Worm (Caenorhabditis elegans): ENCODE data around the gene ztf-20.

ztf-20 gene

ce11 chrV:18998045-18998444 lies 38.1 kb upstream of the ztf-20 start, which contains the start of gene tgt-2:
tgt-2 (plus strand) TSS chrV:18998345.
- no peak for TF ChIP-seq jun-1 (tag; optimal IDR thresholded peaks at IDR 0.05)
- TF ChIP-seq spr-1 (tag; optimal IDR thresholded peaks at IDR 0.05) = no peak
- no peak for TF ChIP-seq nhr-25 (tag; optimal IDR thresholded peaks at IDR 0.05; ENCODE audit: borderline replicate concordance, insufficient read depth)
- no peak for TF ChIP-seq nhr-28 (tag; optimal IDR thresholded peaks at IDR 0.05)
- TF ChIP-seq dmd-8 (GFP tag; IDR thresholded peaks at IDR 0.05) = no peak
- no peak for TF ChIP-seq hlh-30 (tag; optimal IDR thresholded peaks at IDR 0.05; ENCODE audit: insufficient read depth)
- no peak for TF ChIP-seq lin-39 (tag; optimal IDR thresholded peaks at IDR 0.05)

DNA sequence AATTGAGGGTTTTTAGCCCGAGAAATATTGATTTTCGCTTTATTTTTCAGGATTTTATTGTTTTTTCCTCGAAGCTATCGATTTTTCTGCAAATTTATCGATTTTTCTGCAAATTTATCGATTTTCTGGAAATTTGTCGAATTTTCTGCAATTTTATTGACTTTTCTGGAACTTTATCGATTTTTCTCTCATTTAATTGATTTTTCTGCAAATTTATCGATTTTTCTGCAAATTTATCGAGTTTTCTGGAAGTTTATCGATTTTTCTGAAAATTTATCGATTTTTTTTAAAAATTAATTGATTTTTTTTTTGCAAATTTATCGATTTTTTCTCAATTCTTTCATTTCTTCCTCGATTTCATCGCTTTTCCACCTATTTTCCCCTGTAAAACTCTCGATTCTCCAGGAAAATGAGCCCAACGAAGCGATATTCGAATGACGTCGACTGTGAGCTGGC lies 33.6 kb upstream of the ztf-20 start, which contains the start of gene gtf-2F2:
TSS of gene gtf-2F2 (plus strand) at position 406 of the 456 bp plus-strand sequence.
- peak; percentile 79 for TF ChIP-seq aha-1 (tag)
- TF ChIP-seq gei-8 (GFP tag; optimal IDR thresholded peaks at IDR 0.05) = no peak
- no peak for TF ChIP-seq lin-38 (GFP tag; IDR thresholded peaks at IDR 0.05)
- peak; percentile 91 for TF ChIP-seq ceh-28 (tag; optimal IDR thresholded peaks at IDR 0.05)

DNA sequence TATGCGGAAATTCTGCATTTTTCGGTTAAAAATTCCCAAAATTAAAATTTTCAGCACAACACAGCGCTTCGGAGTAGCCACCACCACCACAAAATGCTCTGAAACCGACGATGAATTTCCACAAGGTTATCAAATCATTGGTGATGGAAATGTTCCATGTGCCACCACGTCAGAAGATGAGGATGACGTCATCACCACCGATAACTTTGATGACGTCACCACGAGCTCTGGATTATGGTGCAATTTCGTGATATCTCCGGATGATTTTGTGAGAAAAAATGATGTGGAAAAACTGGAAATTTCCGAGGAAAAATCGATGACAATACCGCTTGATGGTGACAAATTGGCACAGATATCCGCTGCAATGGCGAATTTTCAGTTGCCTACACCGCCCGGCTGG lies 33.0 kb upstream of the ztf-20 start:
- TF ChIP-seq F44E2.7 (GFP tag; IDR thresholded peaks at IDR 0.05) = no peak
- TF ChIP-seq ceh-44 (GFP tag; IDR thresholded peaks at IDR 0.05) = no peak
- no peak for TF ChIP-seq ceh-62 (tag; optimal IDR thresholded peaks at IDR 0.05)
- no peak for TF ChIP-seq ceh-32 (tag; optimal IDR thresholded peaks at IDR 0.05; ENCODE audit: poor library complexity)

ce11 chrV:18990958-18991357 lies 31.0 kb upstream of the ztf-20 start:
- TF ChIP-seq nhr-28 (tag; optimal IDR thresholded peaks at IDR 0.05) (no peak), set-16 (GFP tag; IDR thresholded peaks at IDR 0.05) (peak; percentile 87), unc-62 (GFP tag; optimal IDR thresholded peaks at IDR 0.05 in 1 of 2) (peak in 1 of 2 experiments; percentile 47), unc-62 (tag; optimal IDR thresholded peaks at IDR 0.05) (no peak)

DNA sequence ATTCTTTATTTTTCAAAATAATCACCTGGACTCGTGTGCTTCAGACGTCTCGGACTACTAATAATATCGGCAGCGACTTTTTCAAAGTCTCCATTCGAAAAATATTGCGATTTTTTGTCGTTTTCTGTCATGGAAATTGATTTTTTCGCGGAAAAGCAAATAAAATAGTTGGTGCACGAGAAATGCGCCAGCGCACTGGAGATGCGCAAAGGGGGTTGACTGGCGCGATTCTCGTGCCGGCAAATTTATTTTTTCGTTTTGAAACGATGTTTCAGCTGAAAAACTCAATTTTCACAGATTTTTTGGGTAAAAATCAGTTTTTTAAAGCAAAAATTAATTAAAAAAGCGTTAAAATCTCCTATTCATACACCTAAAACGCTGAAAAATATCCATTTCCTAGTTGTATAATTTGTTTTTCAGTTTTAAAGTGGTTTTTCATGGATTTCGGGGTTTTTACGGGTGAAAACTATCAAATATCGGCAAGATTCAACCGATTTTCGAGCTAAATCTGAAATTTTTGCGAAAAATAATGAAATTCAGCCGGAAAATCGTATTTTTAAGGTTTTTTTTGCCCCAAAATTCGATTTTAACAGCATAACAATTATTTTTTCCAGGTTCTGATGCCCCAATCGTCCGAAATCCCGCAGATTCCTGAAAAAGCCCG lies 30.4 kb upstream of the ztf-20 start, which contains the start of the genes reps-1 and Y39B6A.37:
TSS of gene reps-1 (minus strand) at position 263 of the 664 bp plus-strand sequence.
TSS of gene Y39B6A.37 (plus strand) at position 614 of the 664 bp plus-strand sequence.
- no peak for TF ChIP-seq hlh-30 (tag; optimal IDR thresholded peaks at IDR 0.05; ENCODE audit: insufficient read depth)
- peak in 1 of 2 experiments; percentile 71 for TF ChIP-seq lsy-2 (tag; optimal IDR thresholded peaks at IDR 0.05)
- no peak for TF ChIP-seq dmd-8 (GFP tag; IDR thresholded peaks at IDR 0.05)
- TF ChIP-seq ZK546.5 (tag; optimal IDR thresholded peaks at IDR 0.05) = no peak
- TF ChIP-seq arid-1 (GFP tag; conservative IDR thresholded peaks at IDR 0.05) = 0 out of 2 replicates have a peak, but pooled peaks have one; percentile 16
- TF ChIP-seq ces-1 (GFP tag; optimal IDR thresholded peaks at IDR 0.05) = no peak
- TF ChIP-seq nhr-11 (tag; optimal IDR thresholded peaks at IDR 0.05) = peak; percentile 43
- peak; percentile 77 for TF ChIP-seq mep-1 (tag; optimal IDR thresholded peaks at IDR 0.05)
- peak; percentile 3 for TF ChIP-seq nhr-6 (tag; optimal IDR thresholded peaks at IDR 0.05)
- peak; percentile 36 for TF ChIP-seq F37D6.2 (tag; optimal IDR thresholded peaks at IDR 0.05)
- TF ChIP-seq dpl-1 (GFP tag; optimal IDR thresholded peaks at IDR 0.05) = peak; percentile 75
- no peak for TF ChIP-seq Y75B8A.6 (GFP tag; IDR thresholded peaks at IDR 0.05)
- TF ChIP-seq F10B5.3 (tag; optimal IDR thresholded peaks at IDR 0.05) = peak; percentile 2
- peak; percentile 64 for TF ChIP-seq nhr-102 (tag; optimal IDR thresholded peaks at IDR 0.05)
- TF ChIP-seq daf-16 (GFP tag; optimal IDR thresholded peaks at IDR 0.05) = peak in 1 of 2 experiments; percentile 7
- peak; percentile 36 for TF ChIP-seq daf-16 (tag; optimal IDR thresholded peaks at IDR 0.05)
- TF ChIP-seq dmd-6 (GFP tag; IDR thresholded peaks at IDR 0.05) = peak; percentile 60
- TF ChIP-seq hlh-11 (tag; optimal IDR thresholded peaks at IDR 0.05) = peak; percentile 53
- peak; percentile 75 for TF ChIP-seq T26A8.4 (GFP tag; IDR thresholded peaks at IDR 0.05)
- TF ChIP-seq R02D3.7 (tag; optimal IDR thresholded peaks at IDR 0.05) = no peak
- TF ChIP-seq hmg-1.1 (GFP tag; IDR thresholded peaks at IDR 0.05) = peak; percentile 46; the same call in 1 of the 2 replicates
- peak; percentile 44 for TF ChIP-seq nhr-28 (tag; optimal IDR thresholded peaks at IDR 0.05)
- peak; percentile 44 for TF ChIP-seq nhr-77 (tag; optimal IDR thresholded peaks at IDR 0.05)
- peak; percentile 12 for TF ChIP-seq spr-1 (tag; optimal IDR thresholded peaks at IDR 0.05)
- TF ChIP-seq mes-2 (tag; optimal IDR thresholded peaks at IDR 0.05; ENCODE audit: poor library complexity, severe bottlenecking) = peak; percentile 84
- peak; percentile 81 for TF ChIP-seq dmd-9 (GFP tag; IDR thresholded peaks at IDR 0.05)
- peak; percentile 72 for TF ChIP-seq dve-1 (tag; optimal IDR thresholded peaks at IDR 0.05; ENCODE audit: insufficient read depth)
- TF ChIP-seq D1046.2 (GFP tag; IDR thresholded peaks at IDR 0.05) = 0 out of 2 replicates have a peak, but pooled peaks have one; percentile 9

Data from whole organism, L4 larva.